Fruit fly (Drosophila melanogaster) ovary, adult (tissue): ENCODE results near the gene CG13640.

ENCODE experiments used
- CG17801 ChIP-seq: fragments of 200-800 bp; optimal IDR thresholded peaks from 2 replicates; lab custom pipeline; 2019; ENCODE audit warnings: missing biosample characterization, mild to moderate bottlenecking, missing genetic modification characterization, moderate library complexity; ENCODE audit not compliant: partially characterized antibody

CG13640 gene

dm6 chr3R:24845952-24846848 lies 15.8 kb downstream of the CG13640 start:
- TF ChIP-seq CG17801: peak; percentile 71

- no peak for TF ChIP-seq CG17801
Observed at dm6 chr3R:24845148-24845547, 16.8 kb downstream of the CG13640 start.

dm6 chr3R:24841635-24842034 lies 20.3 kb downstream of the CG13640 start, which contains the start of gene Esp:
Gene Esp (plus strand): TSS chr3R:24841935.
- TF ChIP-seq CG17801: no peak

- TF ChIP-seq CG17801: no peak
Observed at dm6 chr3R:24841063-24841462, 20.9 kb downstream of the CG13640 start, which contains the start of gene CG33658. Gene CG33658 (minus strand): TSS chr3R:24841163.

dm6 chr3R:24833652-24834051 lies 28.3 kb downstream of the CG13640 start, which contains the start of gene sosie:
Gene sosie (plus strand): TSS chr3R:24833952.
- no peak for TF ChIP-seq CG17801

- TF ChIP-seq CG17801: peak; percentile 60
Observed at dm6 chr3R:24829887-24830351, 32.0 kb downstream of the CG13640 start, which contains the start of the genes Kaz and CG43273. Gene Kaz (minus strand): TSS chr3R:24829959. Gene CG43273 (plus strand): TSS chr3R:24830301.

- TF ChIP-seq CG17801: no peak
Observed at dm6 chr3R:24828234-24828633, 33.7 kb downstream of the CG13640 start, which contains the start of gene RabX4. Gene RabX4 (minus strand): TSS chr3R:24828409.

- TF ChIP-seq CG17801: no peak
Observed at dm6 chr3R:24825548-24825947, 36.4 kb downstream of the CG13640 start, which contains the start of gene niki. Gene niki (minus strand): TSS chr3R:24825648.

dm6 chr3R:24823061-24823460 lies 38.9 kb downstream of the CG13640 start:
- TF ChIP-seq CG17801: no peak

dm6 chr3R:24816993-24817854 lies 44.7 kb downstream of the CG13640 start, which contains the start of the genes CG5808 and Saf-B:
Gene CG5808 (minus strand): TSS chr3R:24817007.
Gene Saf-B (plus strand): TSS chr3R:24817464.
- no peak for TF ChIP-seq CG17801

dm6 chr3R:24813637-24814301 lies 48.2 kb downstream of the CG13640 start, which contains the start of the genes lili and CG34150:
Gene lili (minus strand): TSS chr3R:24814012.
Gene CG34150 (plus strand): TSS chr3R:24814262.
- TF ChIP-seq CG17801: peak; percentile 81

- TF ChIP-seq CG17801: no peak
Observed at dm6 chr3R:24812987-24813636, 48.9 kb downstream of the CG13640 start.

dm6 chr3R:24812394-24812793 lies 49.6 kb downstream of the CG13640 start:
- no peak for TF ChIP-seq CG17801
